Worm (Caenorhabditis elegans): ENCODE results near the gene ZK418.11.

DNA sequence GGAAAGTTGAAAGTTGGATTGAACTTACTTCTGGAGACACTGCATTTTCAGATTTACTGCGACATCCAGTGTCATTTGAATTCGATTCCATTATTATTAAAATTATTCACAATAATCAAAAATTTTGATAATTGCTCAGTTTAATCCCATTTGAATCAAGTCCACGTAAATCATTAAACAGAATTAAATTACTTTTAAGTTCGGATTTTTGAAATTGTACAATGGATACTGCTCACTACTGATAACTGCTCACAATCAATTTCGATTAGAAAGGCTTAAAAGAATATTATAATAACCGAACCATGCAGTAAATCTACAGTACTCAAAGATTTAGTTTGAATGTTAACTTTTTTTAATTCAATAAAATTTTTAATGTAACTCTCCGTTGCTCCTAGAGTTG, 35.9 kb upstream of the ZK418.11 start, which contains the start of gene R01H2.4:
- TF ChIP-seq nhr-237 (tag; optimal IDR thresholded peaks at IDR 0.05) (no peak), nhr-47 (tag; optimal IDR thresholded peaks at IDR 0.05) (no peak), lir-3 (tag; optimal IDR thresholded peaks at IDR 0.05; ENCODE audit: poor library complexity) (no peak)
